Fruit fly (Drosophila melanogaster) Kc167 (cell line): ENCODE data around the gene CG2680.

ENCODE experiments used
- Myc ChIP-seq: fragments of >200 bp; optimal IDR thresholded peaks from 2 replicates; lab custom pipeline; 2017; ENCODE audit warnings: missing external identifiers
- Sin3A ChIP-seq: fragments of >200 bp; optimal IDR thresholded peaks from 2 replicates; lab custom pipeline; 2018; ENCODE audit warnings: missing external identifiers
- h ChIP-seq: fragments of >200 bp; optimal IDR thresholded peaks from 3 replicates; lab custom pipeline; 2018; ENCODE audit warnings: missing external identifiers
- insv ChIP-seq: fragments of >200 bp; optimal IDR thresholded peaks from 3 replicates; lab custom pipeline; 2018; ENCODE audit warnings: missing external identifiers
- psq ChIP-seq: fragments of >200 bp; optimal IDR thresholded peaks from 2 replicates; lab custom pipeline; 2017; ENCODE audit warnings: missing external identifiers
- ttk ChIP-seq: sonication (Bioruptor generic); optimal IDR thresholded peaks from 2 replicates; lab custom pipeline; 2017; ENCODE audit warnings: missing external identifiers

DNA sequence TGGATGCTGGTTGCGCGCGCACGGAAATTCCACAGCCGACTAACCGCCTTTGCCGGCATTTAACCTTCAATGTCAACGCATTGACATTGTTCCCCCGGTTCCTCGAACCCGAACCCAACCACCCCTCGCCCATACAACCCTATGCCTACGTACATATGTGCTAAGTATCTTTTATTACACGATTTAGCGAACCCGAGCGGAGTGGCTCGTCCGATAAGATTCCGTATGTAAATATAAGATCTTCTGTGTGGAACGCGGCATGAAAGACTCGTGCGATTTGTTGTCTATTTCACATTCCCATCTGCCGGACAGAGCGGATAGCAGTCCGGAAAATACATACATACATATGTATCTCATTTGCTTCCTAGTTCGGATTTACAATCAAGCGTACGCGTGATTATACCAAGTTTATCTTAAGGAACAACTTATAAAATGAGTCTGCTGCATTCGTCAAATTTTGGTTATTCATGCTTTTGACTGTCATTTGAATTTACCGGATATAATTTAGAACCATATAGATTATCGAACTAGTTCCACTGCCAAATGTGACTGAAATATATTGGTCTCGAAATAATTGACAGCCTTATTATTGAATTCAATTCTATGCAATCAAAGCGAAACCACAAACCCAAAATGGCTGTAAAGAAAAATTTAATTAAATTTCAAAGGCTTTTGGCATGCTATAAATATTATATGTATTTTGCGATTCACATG is at the start of gene CG2680:
- no peak for TF ChIP-seq psq (lab: Kevin White, UChicago)
- no peak for TF ChIP-seq h (lab: Kevin White, UChicago)
- no peak for TF ChIP-seq Sin3A (lab: Kevin White, UChicago)
- TF ChIP-seq Myc (lab: Kevin White, UChicago), result no peak
- no peak for TF ChIP-seq ttk (lab: Kevin White, UChicago)
- no peak for TF ChIP-seq insv (lab: Kevin White, UChicago)
